Fruit fly (Drosophila melanogaster) whole organism, embryonic: ENCODE measurements around the gene Fum1.
A peak's percentile ranks its signal among the peaks of the same experiment; 100 is the strongest.

Experiments used
- Bgb ChIP-seq: fragments of 200-800 bp; sonication (Bioruptor generic); IDR thresholded peaks from 2 replicates; pipeline ENCODE4 v1.3.6; 2022; ENCODE audit warnings: missing biosample characterization, missing genetic modification characterization; ENCODE audit not compliant: partially characterized antibody
- CG10267 ChIP-seq: fragments of 200-800 bp; sonication (Bioruptor generic); optimal IDR thresholded peaks from 2 replicates; lab custom pipeline; 2018; ENCODE audit warnings: missing biosample characterization, mild to moderate bottlenecking, missing genetic modification characterization, moderate library complexity
- CG10274 ChIP-seq: fragments of 200-800 bp; sonication (Bioruptor generic); optimal IDR thresholded peaks from 3 replicates; lab custom pipeline; 2017; ENCODE audit warnings: missing biosample characterization, mild to moderate bottlenecking, missing genetic modification characterization
- CG10431 ChIP-seq: fragments of 200-800 bp; sonication (Bioruptor generic); optimal IDR thresholded peaks from 3 replicates; lab custom pipeline; 2018; ENCODE audit warnings: missing biosample characterization, mild to moderate bottlenecking, missing genetic modification characterization
- CG10979 ChIP-seq: fragments of 200-800 bp; sonication (Bioruptor generic); optimal IDR thresholded peaks from 2 replicates; lab custom pipeline; 2018; ENCODE audit warnings: missing biosample characterization, mild to moderate bottlenecking, missing genetic modification characterization, moderate library complexity
- CG11456 ChIP-seq: fragments of 200-800 bp; sonication (Bioruptor generic); IDR thresholded peaks from 3 replicates; pipeline ENCODE4 v1.3.6; 2022; ENCODE audit warnings: missing biosample characterization, missing genetic modification characterization
- CG13894 ChIP-seq: fragments of 200-800 bp; sonication (Bioruptor generic); optimal IDR thresholded peaks from 3 replicates; lab custom pipeline; 2018; ENCODE audit warnings: missing biosample characterization, mild to moderate bottlenecking, missing genetic modification characterization, moderate library complexity
- CG16863 ChIP-seq: fragments of 200-800 bp; sonication (Bioruptor generic); optimal IDR thresholded peaks from 3 replicates; lab custom pipeline; 2016; ENCODE audit warnings: missing biosample characterization, missing genetic modification characterization
- CG17359 ChIP-seq: fragments of 200-800 bp; sonication (Bioruptor generic); optimal IDR thresholded peaks from 3 replicates; lab custom pipeline; 2018; ENCODE audit warnings: missing biosample characterization, mild to moderate bottlenecking, missing genetic modification characterization, moderate library complexity
- CG18262 ChIP-seq: fragments of 200-800 bp; optimal IDR thresholded peaks from 3 replicates; lab custom pipeline; 2019; ENCODE audit warnings: missing biosample characterization, mild to moderate bottlenecking, missing genetic modification characterization, moderate library complexity
- CG18619 ChIP-seq: fragments of 200-800 bp; sonication (Bioruptor generic); optimal IDR thresholded peaks from 3 replicates; lab custom pipeline; 2017; ENCODE audit warnings: missing biosample characterization, mild to moderate bottlenecking, missing genetic modification characterization
- CG30403 ChIP-seq: fragments of 200-800 bp; sonication (Bioruptor generic); optimal IDR thresholded peaks from 3 replicates; lab custom pipeline; 2016; ENCODE audit warnings: missing biosample characterization, missing genetic modification characterization
- CG3163 ChIP-seq: fragments of 200-800 bp; sonication (Bioruptor generic); optimal IDR thresholded peaks from 3 replicates; lab custom pipeline; 2016; ENCODE audit warnings: missing biosample characterization, missing genetic modification characterization
- CG4360 ChIP-seq: fragments of 200-800 bp; sonication (Bioruptor generic); IDR thresholded peaks from 2 replicates; pipeline ENCODE4 v1.3.6; 2022; ENCODE audit warnings: missing biosample characterization, missing genetic modification characterization
- CG6689 ChIP-seq: fragments of 200-800 bp; sonication (Bioruptor generic); IDR thresholded peaks from 2 replicates; pipeline ENCODE4 v1.3.6; 2022; ENCODE audit warnings: missing biosample characterization, missing genetic modification characterization
- CG6765 ChIP-seq: fragments of 200-800 bp; sonication (Bioruptor generic); optimal IDR thresholded peaks from 3 replicates; lab custom pipeline; 2017; ENCODE audit warnings: missing biosample characterization, mild to moderate bottlenecking, missing genetic modification characterization
- CG7987 ChIP-seq: fragments of 200-800 bp; sonication (Bioruptor generic); optimal IDR thresholded peaks from 2 replicates; lab custom pipeline; 2018; ENCODE audit warnings: missing biosample characterization, mild to moderate bottlenecking, missing genetic modification characterization, moderate library complexity
- CG8388 ChIP-seq: fragments of 200-800 bp; sonication (Bioruptor generic); optimal IDR thresholded peaks from 2 replicates; lab custom pipeline; 2019; ENCODE audit warnings: missing biosample characterization, mild to moderate bottlenecking, missing genetic modification characterization, moderate library complexity
- CG8478 ChIP-seq: fragments of >200 bp; optimal IDR thresholded peaks from 2 replicates; lab custom pipeline; 2018
- CG8944 ChIP-seq: fragments of 200-800 bp; sonication (Bioruptor generic); optimal IDR thresholded peaks from 3 replicates; lab custom pipeline; 2016; ENCODE audit warnings: missing biosample characterization, missing genetic modification characterization
- Deaf1 ChIP-seq: fragments of 200-800 bp; optimal IDR thresholded peaks from 3 replicates; lab custom pipeline; 2019; ENCODE audit warnings: missing biosample characterization, mild to moderate bottlenecking, missing genetic modification characterization, moderate library complexity
- Dip3 ChIP-seq: fragments of 200-800 bp; sonication (Bioruptor generic); optimal IDR thresholded peaks from 3 replicates; lab custom pipeline; 2016; ENCODE audit warnings: missing biosample characterization, missing genetic modification characterization
- E2f1 ChIP-seq: fragments of 200-800 bp; sonication (Bioruptor generic); IDR thresholded peaks from 2 replicates; pipeline ENCODE4 v1.3.6; 2022; ENCODE audit warnings: missing biosample characterization, missing genetic modification characterization
- HLH3B ChIP-seq: fragments of 200-800 bp; sonication (Bioruptor generic); IDR thresholded peaks from 2 replicates; pipeline ENCODE4 v1.3.6; 2022; ENCODE audit warnings: missing biosample characterization, missing genetic modification characterization
- HmgZ ChIP-seq: fragments of 200-800 bp; sonication (Bioruptor generic); optimal IDR thresholded peaks from 2 replicates; lab custom pipeline; 2018; ENCODE audit warnings: missing biosample characterization, mild to moderate bottlenecking, missing genetic modification characterization
- Meics ChIP-seq: fragments of 200-800 bp; sonication (Bioruptor generic); optimal IDR thresholded peaks from 2 replicates; lab custom pipeline; 2017; ENCODE audit warnings: missing biosample characterization, mild to moderate bottlenecking, missing genetic modification characterization
- NC2α ChIP-seq: fragments of 200-800 bp; sonication (Bioruptor generic); optimal IDR thresholded peaks from 2 replicates; lab custom pipeline; 2016; ENCODE audit warnings: missing biosample characterization, missing genetic modification characterization
- NfI ChIP-seq: fragments of 200-800 bp; sonication (Bioruptor generic); optimal IDR thresholded peaks from 3 replicates; lab custom pipeline; 2018; ENCODE audit warnings: missing biosample characterization, mild to moderate bottlenecking, missing genetic modification characterization, moderate library complexity
- Pdp1 ChIP-seq, 2 experiments: fragments of 200-800 bp; sonication (Bioruptor generic); optimal IDR thresholded peaks; 3 replicates each; lab custom pipeline; 2016; ENCODE audit warnings: missing biosample characterization in 2 of 2, missing genetic modification characterization in 2 of 2, mild to moderate bottlenecking in 1 of 2, moderate library complexity in 1 of 2
- Rfx ChIP-seq: fragments of 200-800 bp; sonication (Bioruptor generic); IDR thresholded peaks from 2 replicates; pipeline ENCODE4 v1.3.6; 2022; ENCODE audit warnings: missing biosample characterization, missing genetic modification characterization
- Rx ChIP-seq: fragments of 200-800 bp; sonication (Bioruptor generic); IDR thresholded peaks from 2 replicates; pipeline ENCODE4 v1.3.6; 2022; ENCODE audit warnings: missing biosample characterization, missing genetic modification characterization
- Sin3A ChIP-seq: fragments of >200 bp; optimal IDR thresholded peaks from 2 replicates; lab custom pipeline; 2018
- caup ChIP-seq: fragments of 200-800 bp; sonication (Bioruptor generic); optimal IDR thresholded peaks from 3 replicates; lab custom pipeline; 2017; ENCODE audit warnings: missing biosample characterization, mild to moderate bottlenecking, missing genetic modification characterization, moderate library complexity; ENCODE audit not compliant: severe bottlenecking
- chinmo ChIP-seq: fragments of 200-800 bp; sonication (Bioruptor generic); IDR thresholded peaks from 4 replicates; pipeline ENCODE4 v1.3.6; 2022; ENCODE audit warnings: missing biosample characterization, missing genetic modification characterization; ENCODE audit not compliant: partially characterized antibody
- croc ChIP-seq: fragments of 200-800 bp; sonication (Bioruptor generic); conservative IDR thresholded peaks from 3 replicates; pipeline ENCODE4 v1.3.6; 2022; ENCODE audit warnings: missing biosample characterization, missing genetic modification characterization
- da ChIP-seq: fragments of 200-800 bp; sonication (Bioruptor generic); optimal IDR thresholded peaks from 2 replicates; lab custom pipeline; 2016; ENCODE audit warnings: missing biosample characterization, missing genetic modification characterization
- disco-r ChIP-seq: fragments of 200-800 bp; sonication (Bioruptor generic); optimal IDR thresholded peaks from 2 replicates; lab custom pipeline; 2016; ENCODE audit warnings: missing biosample characterization, missing genetic modification characterization
- dysf ChIP-seq: fragments of 200-800 bp; sonication (Bioruptor generic); IDR thresholded peaks from 3 replicates; pipeline ENCODE4 v1.3.6; 2022; ENCODE audit warnings: missing biosample characterization, missing genetic modification characterization
- eyg ChIP-seq: fragments of 200-800 bp; sonication (Bioruptor generic); optimal IDR thresholded peaks from 3 replicates; lab custom pipeline; 2016; ENCODE audit warnings: missing biosample characterization, missing genetic modification characterization
- grau ChIP-seq: fragments of 200-800 bp; optimal IDR thresholded peaks from 3 replicates; lab custom pipeline; 2019; ENCODE audit warnings: missing biosample characterization, mild to moderate bottlenecking, missing genetic modification characterization, moderate library complexity
- kay ChIP-seq: fragments of 200-800 bp; sonication (Bioruptor generic); optimal IDR thresholded peaks from 2 replicates; lab custom pipeline; 2016; ENCODE audit warnings: missing biosample characterization, missing genetic modification characterization
- knrl ChIP-seq: fragments of 200-800 bp; sonication (Bioruptor generic); IDR thresholded peaks from 3 replicates; pipeline ENCODE4 v1.3.6; 2022; ENCODE audit warnings: missing biosample characterization, missing genetic modification characterization; ENCODE audit not compliant: partially characterized antibody
- lmd ChIP-seq: fragments of 200-800 bp; sonication (Bioruptor generic); IDR thresholded peaks from 2 replicates; pipeline ENCODE4 v1.3.6; 2022; ENCODE audit warnings: missing biosample characterization, missing genetic modification characterization
- scrt ChIP-seq: fragments of 200-800 bp; sonication (Bioruptor generic); optimal IDR thresholded peaks from 2 replicates; lab custom pipeline; 2018; ENCODE audit warnings: missing biosample characterization, mild to moderate bottlenecking, missing genetic modification characterization, moderate library complexity
- sim ChIP-seq: fragments of 200-800 bp; sonication (Bioruptor generic); IDR thresholded peaks from 2 replicates; pipeline ENCODE4 v1.3.6; 2022; ENCODE audit warnings: missing biosample characterization, missing genetic modification characterization
- slbo ChIP-seq: fragments of 200-800 bp; sonication (Bioruptor generic); IDR thresholded peaks from 2 replicates; pipeline ENCODE4 v1.3.6; 2022; ENCODE audit warnings: missing biosample characterization, missing genetic modification characterization
- slou ChIP-seq: fragments of 200-800 bp; sonication (Bioruptor generic); optimal IDR thresholded peaks from 3 replicates; lab custom pipeline; 2016; ENCODE audit warnings: missing biosample characterization, missing genetic modification characterization
- tgo ChIP-seq: fragments of 200-800 bp; sonication (Bioruptor generic); IDR thresholded peaks from 3 replicates; pipeline ENCODE4 v1.3.6; 2022; ENCODE audit warnings: missing biosample characterization, missing genetic modification characterization
- trem ChIP-seq: fragments of 200-800 bp; optimal IDR thresholded peaks from 3 replicates; lab custom pipeline; 2019; ENCODE audit warnings: missing biosample characterization, mild to moderate bottlenecking, missing genetic modification characterization, moderate library complexity
- unc-4 ChIP-seq: fragments of 200-800 bp; sonication (Bioruptor generic); IDR thresholded peaks from 2 replicates; pipeline ENCODE4 v1.3.6; 2022; ENCODE audit warnings: missing biosample characterization, missing genetic modification characterization; ENCODE audit not compliant: partially characterized antibody
- zen ChIP-seq: fragments of 200-800 bp; sonication (Bioruptor generic); optimal IDR thresholded peaks from 3 replicates; lab custom pipeline; 2018; ENCODE audit warnings: missing biosample characterization, mild to moderate bottlenecking, missing genetic modification characterization, moderate library complexity
- zfh2 ChIP-seq: fragments of 200-800 bp; sonication (Bioruptor generic); optimal IDR thresholded peaks from 2 replicates; lab custom pipeline; 2016; ENCODE audit warnings: missing biosample characterization, missing genetic modification characterization

The Fum1 gene

dm6 chrX:6661392-6661837 lies 16.8 kb upstream of the Fum1 start, which contains the start of the genes CG3224 and Ctr1A (continued):
- TF ChIP-seq CG10267 (peak; percentile 69), kay (GFP tag; lab: Kevin White, UChicago) (no peak), zfh2 (GFP tag; lab: Kevin White, UChicago) (no peak), CG30403 (GFP tag; lab: Kevin White, UChicago) (no peak), CG17359 (tag; lab: Kevin White, UChicago) (no peak), CG8388 (no peak), chinmo (GFP tag; lab: Robert Waterston, UW) (peak; percentile 79; the same call in 2 of the 4 replicates), CG7987 (GFP tag; lab: Kevin White, UChicago) (no peak), CG10274 (GFP tag; lab: Kevin White, UChicago) (no peak), lmd (GFP tag; lab: Robert Waterston, UW) (no peak), Bgb (peak; percentile 33; the same call in 1 of the 2 replicates), E2f1 (GFP tag; lab: Robert Waterston, UW) (no peak), Sin3A (lab: Kevin White, UChicago) (peak; percentile 20), tgo (GFP tag; lab: Robert Waterston, UW) (no peak), dysf (GFP tag; lab: Robert Waterston, UW) (no peak), Pdp1 (GFP tag; optimal IDR thresholded peaks at IDR 0.05; lab: Kevin White, UChicago) (no peak), grau (tag; lab: Kevin White, UChicago) (no peak), disco-r (GFP tag; lab: Kevin White, UChicago) (no peak), HmgZ (tag; lab: Kevin White, UChicago) (no peak), zen (tag; lab: Kevin White, UChicago) (peak; percentile 22), caup (GFP tag; lab: Kevin White, UChicago) (no peak), CG18619 (GFP tag; lab: Kevin White, UChicago) (no peak), unc-4 (peak; percentile 54; the same call in 1 of the 2 replicates), scrt (no peak), CG4360 (GFP tag; lab: Robert Waterston, UW) (no peak), Dip3 (GFP tag; lab: Kevin White, UChicago) (no peak), Meics (GFP tag; lab: Kevin White, UChicago) (no peak), slbo (GFP tag; lab: Robert Waterston, UW) (no peak), knrl (GFP tag; lab: Robert Waterston, UW) (no peak), CG3163 (GFP tag; lab: Kevin White, UChicago) (no peak), slou (GFP tag; lab: Kevin White, UChicago) (no peak), NfI (no peak), CG13894 (tag; lab: Kevin White, UChicago) (no peak), CG8478 (lab: Kevin White, UChicago) (no peak), Rx (no peak), CG16863 (GFP tag; lab: Kevin White, UChicago) (no peak), eyg (no peak), Deaf1 (tag; lab: Kevin White, UChicago) (no peak), NC2α (GFP tag; lab: Kevin White, UChicago) (no peak), CG18262 (tag; lab: Kevin White, UChicago) (no peak), croc (GFP tag; lab: Robert Waterston, UW) (no peak), CG11456 (GFP tag; lab: Robert Waterston, UW) (no peak), CG8944 (GFP tag; lab: Kevin White, UChicago) (no peak), sim (GFP tag; lab: Robert Waterston, UW) (no peak), CG10979 (tag; lab: Kevin White, UChicago) (no peak), CG10431 (no peak), CG6689 (GFP tag; lab: Robert Waterston, UW) (no peak), HLH3B (GFP tag; lab: Robert Waterston, UW) (no peak), CG6765 (no peak), trem (tag; lab: Kevin White, UChicago) (peak; percentile 76), da (GFP tag; lab: Kevin White, UChicago) (no peak), Rfx (GFP tag; lab: Robert Waterston, UW) (no peak)
